Fruit fly (Drosophila melanogaster) whole organism, embryonic: ENCODE data around the gene syd.

ENCODE experiments used
- Abd-B ChIP-seq: fragments of 200-800 bp; sonication (Bioruptor generic); optimal IDR thresholded peaks from 2 replicates; lab custom pipeline; 2018; ENCODE audit warnings: missing biosample characterization, mild to moderate bottlenecking, missing genetic modification characterization, moderate library complexity
- CG10267 ChIP-seq: fragments of 200-800 bp; sonication (Bioruptor generic); optimal IDR thresholded peaks from 2 replicates; lab custom pipeline; 2018; ENCODE audit warnings: missing biosample characterization, mild to moderate bottlenecking, missing genetic modification characterization, moderate library complexity
- CG10274 ChIP-seq: fragments of 200-800 bp; sonication (Bioruptor generic); optimal IDR thresholded peaks from 3 replicates; lab custom pipeline; 2017; ENCODE audit warnings: missing biosample characterization, mild to moderate bottlenecking, missing genetic modification characterization
- CG10654 ChIP-seq: fragments of 200-800 bp; sonication (Bioruptor generic); optimal IDR thresholded peaks from 2 replicates; lab custom pipeline; 2016; ENCODE audit warnings: missing biosample characterization, missing genetic modification characterization
- CG10979 ChIP-seq: fragments of 200-800 bp; sonication (Bioruptor generic); optimal IDR thresholded peaks from 2 replicates; lab custom pipeline; 2018; ENCODE audit warnings: missing biosample characterization, mild to moderate bottlenecking, missing genetic modification characterization, moderate library complexity
- CG11456 ChIP-seq: fragments of 200-800 bp; sonication (Bioruptor generic); IDR thresholded peaks from 3 replicates; pipeline ENCODE4 v1.3.6; 2022; ENCODE audit warnings: missing biosample characterization, missing genetic modification characterization
- CG15479 ChIP-seq: fragments of 200-800 bp; sonication (Bioruptor generic); optimal IDR thresholded peaks from 3 replicates; lab custom pipeline; 2019; ENCODE audit warnings: missing biosample characterization, mild to moderate bottlenecking, missing genetic modification characterization, moderate library complexity
- CG15601 ChIP-seq: fragments of 200-800 bp; sonication (Bioruptor generic); optimal IDR thresholded peaks from 3 replicates; lab custom pipeline; 2019; ENCODE audit warnings: missing biosample characterization, mild to moderate bottlenecking, missing genetic modification characterization, moderate library complexity
- CG17361 ChIP-seq: fragments of 200-800 bp; sonication (Bioruptor generic); IDR thresholded peaks from 3 replicates; pipeline ENCODE4 v1.3.6; 2022; ENCODE audit warnings: missing biosample characterization, missing genetic modification characterization
- CG18262 ChIP-seq: fragments of 200-800 bp; optimal IDR thresholded peaks from 3 replicates; lab custom pipeline; 2019; ENCODE audit warnings: missing biosample characterization, mild to moderate bottlenecking, missing genetic modification characterization, moderate library complexity
- CG30403 ChIP-seq: fragments of 200-800 bp; sonication (Bioruptor generic); optimal IDR thresholded peaks from 3 replicates; lab custom pipeline; 2016; ENCODE audit warnings: missing biosample characterization, missing genetic modification characterization
- CG3407 ChIP-seq: fragments of 200-800 bp; sonication (Bioruptor generic); optimal IDR thresholded peaks from 2 replicates; lab custom pipeline; 2018; ENCODE audit warnings: missing biosample characterization, mild to moderate bottlenecking, missing genetic modification characterization
- CG4707 ChIP-seq: fragments of 200-800 bp; sonication (Bioruptor generic); optimal IDR thresholded peaks from 2 replicates; lab custom pipeline; 2018; ENCODE audit warnings: missing biosample characterization, mild to moderate bottlenecking, missing genetic modification characterization, moderate library complexity
- CG6254 ChIP-seq: fragments of 200-800 bp; sonication (Bioruptor generic); optimal IDR thresholded peaks from 3 replicates; lab custom pipeline; 2017; ENCODE audit warnings: mild to moderate bottlenecking, missing biosample characterization, missing genetic modification reagents, missing genetic modification characterization
- CG6765 ChIP-seq: fragments of 200-800 bp; sonication (Bioruptor generic); optimal IDR thresholded peaks from 3 replicates; lab custom pipeline; 2017; ENCODE audit warnings: missing biosample characterization, mild to moderate bottlenecking, missing genetic modification characterization
- CG7271 ChIP-seq: fragments of 200-800 bp; sonication (Bioruptor generic); optimal IDR thresholded peaks from 2 replicates; lab custom pipeline; 2018; ENCODE audit warnings: missing biosample characterization, mild to moderate bottlenecking, missing genetic modification characterization, moderate library complexity
- CG7357 ChIP-seq: fragments of 200-800 bp; sonication (Bioruptor generic); IDR thresholded peaks from 3 replicates; pipeline ENCODE4 v1.3.6; 2022; ENCODE audit warnings: missing biosample characterization, missing genetic modification characterization
- D19A ChIP-seq: fragments of 200-800 bp; optimal IDR thresholded peaks from 3 replicates; lab custom pipeline; 2019; ENCODE audit warnings: missing biosample characterization, mild to moderate bottlenecking, missing genetic modification characterization, moderate library complexity
- Dll ChIP-seq: fragments of 200-800 bp; sonication (Bioruptor generic); IDR thresholded peaks from 4 replicates; pipeline ENCODE4 v1.3.6; 2022; ENCODE audit warnings: missing biosample characterization, missing genetic modification characterization; ENCODE audit not compliant: partially characterized antibody
- E2f1 ChIP-seq: fragments of 200-800 bp; sonication (Bioruptor generic); IDR thresholded peaks from 2 replicates; pipeline ENCODE4 v1.3.6; 2022; ENCODE audit warnings: missing biosample characterization, missing genetic modification characterization
- Ets65A ChIP-seq: fragments of 200-800 bp; sonication (Bioruptor generic); peaks from one replicate; lab custom pipeline; 2016; ENCODE audit warnings: missing biosample characterization, missing genetic modification characterization
- Fer1 ChIP-seq: fragments of 200-800 bp; sonication (Bioruptor generic); optimal IDR thresholded peaks from 2 replicates; lab custom pipeline; 2017; ENCODE audit warnings: missing biosample characterization, mild to moderate bottlenecking, missing genetic modification characterization
- Gug ChIP-seq: fragments of 200-800 bp; sonication (Bioruptor generic); IDR thresholded peaks from 4 replicates; pipeline ENCODE4 v1.3.6; 2022; ENCODE audit warnings: missing biosample characterization, missing genetic modification characterization
- H2.0 ChIP-seq: fragments of 200-800 bp; sonication (Bioruptor generic); IDR thresholded peaks from 2 replicates; pipeline ENCODE4 v1.3.6; 2022; ENCODE audit warnings: missing biosample characterization, missing genetic modification characterization
- Scr ChIP-seq: fragments of 200-800 bp; sonication (Bioruptor generic); IDR thresholded peaks from 2 replicates; pipeline ENCODE4 v1.3.6; 2022; ENCODE audit warnings: missing biosample characterization, missing genetic modification characterization; ENCODE audit not compliant: partially characterized antibody
- Usf ChIP-seq: fragments of 200-800 bp; sonication (Bioruptor generic); optimal IDR thresholded peaks from 2 replicates; lab custom pipeline; 2017; ENCODE audit warnings: missing genotype, missing biosample characterization, missing genetic modification characterization
- Vsx1 ChIP-seq: fragments of 200-800 bp; sonication (Bioruptor generic); optimal IDR thresholded peaks from 2 replicates; lab custom pipeline; 2017; ENCODE audit warnings: missing biosample characterization, mild to moderate bottlenecking, missing genetic modification characterization, missing genetic modification reagents
- cas ChIP-seq: fragments of 200-800 bp; sonication (Bioruptor generic); IDR thresholded peaks from 2 replicates; pipeline ENCODE4 v1.3.6; 2022; ENCODE audit warnings: missing biosample characterization, missing genetic modification characterization
- cwo ChIP-seq: fragments of 200-800 bp; sonication (Bioruptor generic); optimal IDR thresholded peaks from 3 replicates; lab custom pipeline; 2017; ENCODE audit warnings: missing biosample characterization, missing genetic modification characterization, mild to moderate bottlenecking, moderate library complexity, missing genetic modification reagents
- dan ChIP-seq: fragments of 200-800 bp; sonication (Bioruptor generic); IDR thresholded peaks from 2 replicates; pipeline ENCODE4 v1.3.6; 2022; ENCODE audit warnings: missing biosample characterization, missing genetic modification characterization
- dimm ChIP-seq: fragments of 200-800 bp; sonication (Bioruptor generic); IDR thresholded peaks from 2 replicates; pipeline ENCODE4 v1.3.6; 2022; ENCODE audit warnings: missing biosample characterization, missing genetic modification characterization
- dmrt99B ChIP-seq: fragments of 200-800 bp; sonication (Bioruptor generic); optimal IDR thresholded peaks from 2 replicates; lab custom pipeline; 2018; ENCODE audit warnings: missing biosample characterization, mild to moderate bottlenecking, missing genetic modification characterization, moderate library complexity
- eyg ChIP-seq: fragments of 200-800 bp; sonication (Bioruptor generic); optimal IDR thresholded peaks from 3 replicates; lab custom pipeline; 2016; ENCODE audit warnings: missing biosample characterization, missing genetic modification characterization
- ftz-f1 ChIP-seq: fragments of 200-800 bp; sonication (Bioruptor generic); optimal IDR thresholded peaks from 2 replicates; lab custom pipeline; 2016; ENCODE audit warnings: missing biosample characterization, missing genetic modification characterization
- gsb-n ChIP-seq: fragments of 200-800 bp; sonication (Bioruptor generic); optimal IDR thresholded peaks from 3 replicates; lab custom pipeline; 2018; ENCODE audit warnings: missing biosample characterization, mild to moderate bottlenecking, missing genetic modification characterization
- jing ChIP-seq: fragments of 200-800 bp; sonication (Bioruptor generic); optimal IDR thresholded peaks from 2 replicates; lab custom pipeline; 2018; ENCODE audit warnings: missing biosample characterization, mild to moderate bottlenecking, missing genetic modification characterization
- mam ChIP-seq: fragments of 200-800 bp; sonication (Bioruptor generic); optimal IDR thresholded peaks from 3 replicates; lab custom pipeline; 2016; ENCODE audit warnings: missing biosample characterization, missing genetic modification characterization
- nerfin-2 ChIP-seq: fragments of 200-800 bp; sonication (Bioruptor generic); IDR thresholded peaks from 2 replicates; pipeline ENCODE4 v1.3.6; 2022; ENCODE audit warnings: missing biosample characterization, missing genetic modification characterization; ENCODE audit not compliant: partially characterized antibody
- pan ChIP-seq, 4 experiments: fragments of >200 bp in 3 of 4; fragments of 200-800 bp in 1 of 4; sonication (Bioruptor generic) in 1 of 4; optimal IDR thresholded peaks in 3 of 4; IDR thresholded peaks in 1 of 4; 2 replicates each; pipeline versions ENCODE4 v1.3.6 to Lab custom; 2017 to 2022; ENCODE audit warnings: missing biosample characterization in 2 of 4, missing genetic modification characterization in 2 of 4, mixed read lengths in 1 of 4
- pb ChIP-seq: fragments of 200-800 bp; sonication (Bioruptor generic); optimal IDR thresholded peaks from 3 replicates; lab custom pipeline; 2016; ENCODE audit warnings: missing biosample characterization, missing genetic modification characterization
- pros ChIP-seq: fragments of 200-800 bp; sonication (Bioruptor generic); optimal IDR thresholded peaks from 3 replicates; lab custom pipeline; 2019; ENCODE audit warnings: missing biosample characterization, mild to moderate bottlenecking, missing genetic modification characterization, moderate library complexity
- psq ChIP-seq: fragments of 200-800 bp; sonication (Bioruptor generic); optimal IDR thresholded peaks from 2 replicates; lab custom pipeline; 2017; ENCODE audit warnings: missing biosample characterization, missing genetic modification characterization
- repo ChIP-seq: fragments of 200-800 bp; sonication (Bioruptor generic); optimal IDR thresholded peaks from 2 replicates; lab custom pipeline; 2016; ENCODE audit warnings: missing biosample characterization, missing genetic modification characterization
- run ChIP-seq: fragments of 200-800 bp; sonication (Bioruptor generic); optimal IDR thresholded peaks from 3 replicates; lab custom pipeline; 2018; ENCODE audit warnings: missing biosample characterization, mild to moderate bottlenecking, missing genetic modification characterization
- slou ChIP-seq: fragments of 200-800 bp; sonication (Bioruptor generic); optimal IDR thresholded peaks from 3 replicates; lab custom pipeline; 2016; ENCODE audit warnings: missing biosample characterization, missing genetic modification characterization
- sna ChIP-seq: fragments of 200-800 bp; sonication (Bioruptor generic); IDR thresholded peaks from 2 replicates; pipeline ENCODE4 v1.3.6; 2022; ENCODE audit warnings: missing biosample characterization, missing genetic modification characterization; ENCODE audit not compliant: partially characterized antibody
- sqz ChIP-seq: fragments of 200-800 bp; sonication (Bioruptor generic); optimal IDR thresholded peaks from 3 replicates; lab custom pipeline; 2018; ENCODE audit warnings: missing biosample characterization, mild to moderate bottlenecking, missing genetic modification characterization
- ssp ChIP-seq: fragments of 200-800 bp; sonication (Bioruptor generic); IDR thresholded peaks from 2 replicates; pipeline ENCODE4 v1.3.6; 2022; ENCODE audit warnings: missing biosample characterization, missing genetic modification characterization
- stc ChIP-seq: fragments of 200-800 bp; sonication (Bioruptor generic); IDR thresholded peaks from 2 replicates; pipeline ENCODE4 v1.3.6; 2022; ENCODE audit warnings: missing biosample characterization, missing genetic modification characterization

syd gene

DNA sequence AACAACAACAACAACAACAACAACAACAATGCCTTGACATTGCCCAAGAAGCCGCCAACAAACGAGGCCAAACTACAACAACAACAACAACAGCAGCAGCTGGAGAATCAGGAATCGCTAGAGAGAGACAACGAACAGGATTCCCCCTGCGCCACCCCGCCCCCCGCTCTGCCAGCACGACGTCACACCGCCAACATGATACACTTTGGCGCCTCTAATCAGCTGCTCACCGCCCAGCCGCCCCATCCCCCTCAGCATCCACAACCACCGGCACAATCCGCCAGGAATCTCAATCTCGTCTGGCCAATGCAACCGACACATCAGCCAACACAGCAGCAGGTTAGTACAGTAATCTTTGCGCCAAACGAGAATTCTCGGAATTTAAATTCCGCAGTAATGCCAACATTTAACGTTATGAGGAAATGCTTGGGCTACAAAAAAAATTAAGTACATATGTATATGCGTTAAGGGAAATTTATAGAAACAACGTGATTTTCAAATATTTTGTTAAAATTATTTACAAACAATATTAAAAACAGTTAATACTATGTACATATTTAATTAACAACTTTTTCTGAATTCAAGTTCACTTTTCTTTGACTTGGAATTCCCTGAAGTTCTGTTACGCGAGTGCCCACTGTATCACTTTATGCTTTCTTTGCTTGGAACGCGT, 66.1 kb downstream of the syd start (continued):
- TF ChIP-seq Abd-B (GFP tag; lab: Kevin White, UChicago): no peak
- no peak for TF ChIP-seq Fer1 (GFP tag; lab: Kevin White, UChicago)
- no peak for TF ChIP-seq CG4707 (GFP tag; lab: Kevin White, UChicago)
- no peak for TF ChIP-seq eyg (GFP tag; lab: Kevin White, UChicago)
- TF ChIP-seq CG17361: peak; percentile 73; the same call in 2 of the 3 replicates
- peak; percentile 18 for TF ChIP-seq CG3407 (GFP tag; lab: Kevin White, UChicago)
- no peak for TF ChIP-seq sqz
- peak; percentile 3 for TF ChIP-seq run
- TF ChIP-seq dimm (GFP tag; lab: Robert Waterston, UW): no peak
- TF ChIP-seq repo (GFP tag; lab: Kevin White, UChicago): no peak
- peak; percentile 18 for TF ChIP-seq CG10267 (tag; lab: Kevin White, UChicago)
- TF ChIP-seq dmrt99B (tag; lab: Kevin White, UChicago): peak; percentile 65
- TF ChIP-seq CG7271 (tag; lab: Kevin White, UChicago): no peak
- TF ChIP-seq CG10274 (GFP tag; lab: Kevin White, UChicago): no peak
- TF ChIP-seq Vsx1 (GFP tag; lab: Kevin White, UChicago): no peak
- no peak for TF ChIP-seq slou
- TF ChIP-seq pb (GFP tag; lab: Kevin White, UChicago): no peak
- TF ChIP-seq sna (GFP tag; lab: Robert Waterston, UW): no peak
- TF ChIP-seq nerfin-2 (GFP tag; lab: Robert Waterston, UW): no peak
- TF ChIP-seq D19A: peak; percentile 21
- TF ChIP-seq cas (GFP tag; lab: Robert Waterston, UW): no peak
- TF ChIP-seq dan (GFP tag; lab: Robert Waterston, UW): no peak
- peak; percentile 54 for TF ChIP-seq CG15601
- TF ChIP-seq CG18262 (tag; lab: Kevin White, UChicago): peak; percentile 61
- no peak for TF ChIP-seq CG10654 (GFP tag; lab: Kevin White, UChicago)
- TF ChIP-seq Ets65A (GFP tag; lab: Kevin White, UChicago): no peak
- no peak for TF ChIP-seq jing (GFP tag; lab: Kevin White, UChicago)
- TF ChIP-seq Usf (GFP tag; lab: Kevin White, UChicago): no peak
- no peak for TF ChIP-seq CG6765 (GFP tag; lab: Kevin White, UChicago)
- TF ChIP-seq ftz-f1 (GFP tag; lab: Kevin White, UChicago): no peak
- no peak for TF ChIP-seq E2f1 (GFP tag; lab: Robert Waterston, UW)
- peak; percentile 42 for TF ChIP-seq CG30403 (GFP tag; lab: Kevin White, UChicago)
- peak; percentile 34; the same call in 1 of the 3 replicates for TF ChIP-seq CG11456 (GFP tag; lab: Robert Waterston, UW)
- peak; percentile 44; the same call in 1 of the 3 replicates for TF ChIP-seq CG7357
- TF ChIP-seq CG6254: no peak
- TF ChIP-seq ssp: no peak
- TF ChIP-seq H2.0 (GFP tag; lab: Robert Waterston, UW): no peak
- TF ChIP-seq pros (GFP tag; lab: Kevin White, UChicago): no peak
- no peak for TF ChIP-seq psq
- TF ChIP-seq stc (GFP tag; lab: Robert Waterston, UW): no peak
- peak; percentile 30 for TF ChIP-seq cwo (GFP tag; lab: Kevin White, UChicago)
- no peak for TF ChIP-seq pan (optimal IDR thresholded peaks at IDR 0.05; lab: Kevin White, UChicago)
- TF ChIP-seq pan (GFP tag; optimal IDR thresholded peaks at IDR 0.05 in 1 of 2, IDR thresholded peaks at IDR 0.05 in 1 of 2): peak in 1 of 2 experiments; percentile 36
- TF ChIP-seq Gug (GFP tag; lab: Robert Waterston, UW): peak; percentile 43; the same call in 2 of the 4 replicates
- no peak for TF ChIP-seq CG15479 (GFP tag; lab: Kevin White, UChicago)
- no peak for TF ChIP-seq Scr (GFP tag; lab: Robert Waterston, UW)
- TF ChIP-seq mam: no peak
- TF ChIP-seq CG10979 (tag; lab: Kevin White, UChicago): peak; percentile 48
- no peak for TF ChIP-seq Dll
- TF ChIP-seq gsb-n (tag; lab: Kevin White, UChicago): peak; percentile 31
